Worm (Caenorhabditis elegans): ENCODE data around the gene T05A10.6.

Gene T05A10.6

ce11 chrX:10754532-10754931, 40.0 kb downstream of the T05A10.6 start:
- TF ChIP-seq klf-2 (GFP tag; conservative IDR thresholded peaks at IDR 0.05) (no peak), med-1 (GFP tag; optimal IDR thresholded peaks at IDR 0.05; ENCODE audit: insufficient read depth) (no peak), ztf-23 (GFP tag; IDR thresholded peaks at IDR 0.05) (no peak), ref-1 (GFP tag; conservative IDR thresholded peaks at IDR 0.05) (no peak), T22C8.4 (GFP tag; IDR thresholded peaks at IDR 0.05) (no peak), flt-1 (GFP tag; IDR thresholded peaks at IDR 0.05) (no peak), ztf-29 (GFP tag; IDR thresholded peaks at IDR 0.05) (no peak), cog-1 (tag; optimal IDR thresholded peaks at IDR 0.05) (no peak), tab-1 (GFP tag; IDR thresholded peaks at IDR 0.05) (no peak)

DNA sequence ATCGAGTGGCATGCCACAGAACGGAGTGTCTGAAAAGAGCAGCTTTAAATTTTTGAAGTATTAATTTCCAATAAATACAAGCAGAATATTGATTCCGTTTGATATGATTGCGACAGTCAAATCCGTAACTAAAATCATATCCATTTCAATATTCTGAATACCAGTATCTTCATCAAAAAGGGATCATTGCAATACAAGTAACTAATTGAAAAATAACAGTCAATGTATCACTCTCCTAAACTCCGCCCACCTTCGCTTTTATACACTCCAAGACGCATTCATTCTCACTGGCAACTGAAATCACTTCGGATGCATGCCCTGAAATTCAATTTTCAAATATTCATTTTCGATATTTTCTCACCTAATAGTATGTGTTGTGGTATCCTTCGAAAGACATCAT, 41.1 kb downstream of the T05A10.6 start, which contains the start of gene R07A4.3:
R07A4.3 (plus strand) TSS at position 301 of the 400 bp plus-strand sequence.
- no peak for TF ChIP-seq ztf-29 (GFP tag; IDR thresholded peaks at IDR 0.05)
- TF ChIP-seq T22C8.4 (GFP tag; IDR thresholded peaks at IDR 0.05): no peak
- TF ChIP-seq med-1 (GFP tag; optimal IDR thresholded peaks at IDR 0.05; ENCODE audit: insufficient read depth): no peak
- TF ChIP-seq tab-1 (GFP tag; IDR thresholded peaks at IDR 0.05): no peak
- TF ChIP-seq cog-1 (tag; optimal IDR thresholded peaks at IDR 0.05): no peak
- no peak for TF ChIP-seq ztf-23 (GFP tag; IDR thresholded peaks at IDR 0.05)
- TF ChIP-seq ref-1 (GFP tag; conservative IDR thresholded peaks at IDR 0.05): no peak
- TF ChIP-seq klf-2 (GFP tag; conservative IDR thresholded peaks at IDR 0.05): no peak
- TF ChIP-seq flt-1 (GFP tag; IDR thresholded peaks at IDR 0.05): no peak

DNA sequence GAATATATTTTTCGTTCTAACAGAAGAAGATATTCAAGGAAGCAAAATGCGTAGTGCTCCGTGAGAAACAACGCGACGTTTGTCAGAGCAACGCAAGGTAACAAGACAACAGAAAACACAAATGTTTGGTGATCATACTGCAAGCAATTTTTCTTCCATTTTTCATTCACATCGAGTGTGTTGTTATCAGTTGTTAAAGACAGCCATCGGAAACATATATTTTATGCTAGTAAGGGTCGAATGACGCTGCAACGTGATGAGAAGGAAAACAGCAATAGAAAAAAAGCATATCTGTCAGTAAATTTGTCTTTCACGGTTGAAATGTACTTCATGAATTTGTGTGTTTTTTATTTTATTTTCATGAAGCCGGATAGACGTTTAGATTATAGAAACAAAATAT, 46.4 kb downstream of the T05A10.6 start:
- no peak for TF ChIP-seq med-1 (GFP tag; optimal IDR thresholded peaks at IDR 0.05; ENCODE audit: insufficient read depth)
- no peak for TF ChIP-seq tab-1 (GFP tag; IDR thresholded peaks at IDR 0.05)
- no peak for TF ChIP-seq ztf-23 (GFP tag; IDR thresholded peaks at IDR 0.05)
- no peak for TF ChIP-seq flt-1 (GFP tag; IDR thresholded peaks at IDR 0.05)
- TF ChIP-seq T22C8.4 (GFP tag; IDR thresholded peaks at IDR 0.05): no peak
- TF ChIP-seq ztf-29 (GFP tag; IDR thresholded peaks at IDR 0.05): no peak
- no peak for TF ChIP-seq ref-1 (GFP tag; conservative IDR thresholded peaks at IDR 0.05)
- TF ChIP-seq klf-2 (GFP tag; conservative IDR thresholded peaks at IDR 0.05): no peak
- TF ChIP-seq cog-1 (tag; optimal IDR thresholded peaks at IDR 0.05): no peak

ce11 chrX:10746388-10746787, 48.2 kb downstream of the T05A10.6 start, which contains the start of gene R07A4.2:
Gene R07A4.2, minus strand, starts transcription at chrX:10746488.
- TF ChIP-seq klf-2 (GFP tag; conservative IDR thresholded peaks at IDR 0.05) (no peak), med-1 (GFP tag; optimal IDR thresholded peaks at IDR 0.05; ENCODE audit: insufficient read depth) (no peak), flt-1 (GFP tag; IDR thresholded peaks at IDR 0.05) (no peak), ztf-29 (GFP tag; IDR thresholded peaks at IDR 0.05) (no peak), tab-1 (GFP tag; IDR thresholded peaks at IDR 0.05) (no peak), ref-1 (GFP tag; conservative IDR thresholded peaks at IDR 0.05) (no peak), T22C8.4 (GFP tag; IDR thresholded peaks at IDR 0.05) (no peak), cog-1 (tag; optimal IDR thresholded peaks at IDR 0.05) (no peak), ztf-23 (GFP tag; IDR thresholded peaks at IDR 0.05) (no peak)
